Fruit fly (Drosophila melanogaster) whole organism, wandering third instar larva: ENCODE results near the gene CG5880.
A peak's percentile ranks its signal among the peaks of the same experiment; 100 is the strongest.

Experiments used
- Abd-B ChIP-seq: fragments of >200 bp; optimal IDR thresholded peaks from 2 replicates; lab custom pipeline; 2017; ENCODE audit warnings: missing biosample characterization, missing genetic modification characterization
- CG32264 ChIP-seq: fragments of 200-800 bp; sonication (Bioruptor generic); optimal IDR thresholded peaks from 2 replicates; lab custom pipeline; 2016; ENCODE audit warnings: missing biosample characterization, missing genetic modification characterization
- CG9705 ChIP-seq: fragments of 200-800 bp; sonication (Bioruptor generic); optimal IDR thresholded peaks from 2 replicates; lab custom pipeline; 2018; ENCODE audit warnings: missing biosample characterization, mild to moderate bottlenecking, missing genetic modification characterization
- CrebA ChIP-seq: fragments of 200-800 bp; sonication (Bioruptor generic); optimal IDR thresholded peaks from 2 replicates; lab custom pipeline; 2016; ENCODE audit warnings: missing biosample characterization, mild to moderate bottlenecking, missing genetic modification characterization, borderline replicate concordance
- Dfd ChIP-seq: fragments of >200 bp; optimal IDR thresholded peaks from 2 replicates; lab custom pipeline; 2017; ENCODE audit warnings: missing biosample characterization, missing genetic modification characterization
- Dif ChIP-seq: fragments of 200-275, 200-300 bp; sonication (Bioruptor generic); optimal IDR thresholded peaks from 2 replicates; lab custom pipeline; 2018; ENCODE audit warnings: missing biosample characterization, missing genetic modification characterization; ENCODE audit not compliant: partially characterized antibody
- GATAd ChIP-seq: sonication (Bioruptor generic); optimal IDR thresholded peaks from 2 replicates; lab custom pipeline; 2016; ENCODE audit warnings: missing biosample characterization, missing genetic modification characterization
- HLH106 ChIP-seq: fragments of 200-800 bp; optimal IDR thresholded peaks from 3 replicates; lab custom pipeline; 2019; ENCODE audit warnings: missing biosample characterization, mild to moderate bottlenecking, missing genetic modification characterization, moderate library complexity
- Hnf4 ChIP-seq: fragments of 200-800 bp; sonication (Bioruptor generic); optimal IDR thresholded peaks from 2 replicates; lab custom pipeline; 2016; ENCODE audit warnings: missing biosample characterization, mild to moderate bottlenecking, missing genetic modification characterization
- Hr78 ChIP-seq: fragments of >200 bp; optimal IDR thresholded peaks from 2 replicates; lab custom pipeline; 2017; ENCODE audit warnings: missing biosample characterization, missing genetic modification characterization
- Hr83 ChIP-seq: fragments of 200-300 bp; sonication (Bioruptor generic); optimal IDR thresholded peaks from 2 replicates; lab custom pipeline; 2016; ENCODE audit warnings: missing biosample characterization, mild to moderate bottlenecking, missing genetic modification characterization, moderate library complexity; ENCODE audit not compliant: poor library complexity, severe bottlenecking
- Jra ChIP-seq: sonication (Bioruptor generic); optimal IDR thresholded peaks from 2 replicates; lab custom pipeline; 2016; ENCODE audit warnings: missing biosample characterization, missing genetic modification characterization
- Mio ChIP-seq: sonication (Bioruptor generic); optimal IDR thresholded peaks from 2 replicates; lab custom pipeline; 2016; ENCODE audit warnings: missing biosample characterization, missing genetic modification characterization
- Myc ChIP-seq: fragments of >200 bp; optimal IDR thresholded peaks from 2 replicates; lab custom pipeline; 2017
- N ChIP-seq: fragments of >200 bp; optimal IDR thresholded peaks from 2 replicates; lab custom pipeline; 2018; ENCODE audit warnings: missing biosample characterization, missing external identifiers, missing genetic modification characterization
- OdsH ChIP-seq: fragments of 200-800 bp; sonication (Bioruptor generic); optimal IDR thresholded peaks from 2 replicates; lab custom pipeline; 2016; ENCODE audit warnings: missing biosample characterization, mild to moderate bottlenecking, missing genetic modification characterization
- Rel ChIP-seq, 2 experiments: fragments of 200-800 bp; sonication (Bioruptor generic) in 1 of 2; optimal IDR thresholded peaks; 2 replicates in 1 of 2; 3 replicates in 1 of 2; lab custom pipeline; 2016 to 2019; ENCODE audit warnings: mild to moderate bottlenecking in 2 of 2, missing biosample characterization in 2 of 2, missing genetic modification characterization in 2 of 2, moderate library complexity in 1 of 2
- Sp1 ChIP-seq: fragments of 200-800 bp; sonication (Bioruptor generic); optimal IDR thresholded peaks from 3 replicates; lab custom pipeline; 2019; ENCODE audit warnings: missing biosample characterization, mild to moderate bottlenecking, missing genetic modification characterization, moderate library complexity
- Vsx2 ChIP-seq: fragments of 200-300, 225-300 bp; sonication (Bioruptor generic); optimal IDR thresholded peaks from 2 replicates; lab custom pipeline; 2018; ENCODE audit warnings: missing biosample characterization, missing genetic modification characterization; ENCODE audit not compliant: partially characterized antibody
- br ChIP-seq: fragments of 200-800 bp; sonication (Bioruptor generic); optimal IDR thresholded peaks from 2 replicates; lab custom pipeline; 2016; ENCODE audit warnings: missing biosample characterization, missing genetic modification characterization
- brk ChIP-seq: fragments of 200-800 bp; sonication (Bioruptor generic); optimal IDR thresholded peaks from 2 replicates; lab custom pipeline; 2016; ENCODE audit warnings: missing biosample characterization, mild to moderate bottlenecking, missing genetic modification characterization
- dl ChIP-seq, 2 experiments: fragments of 175-275, 200-275 bp in 1 of 2; fragments of 200-275 bp in 1 of 2; sonication (Bioruptor generic); optimal IDR thresholded peaks; lab custom pipeline; 2018; ENCODE audit warnings: mild to moderate bottlenecking in 2 of 2, missing biosample characterization in 2 of 2, missing genetic modification characterization in 2 of 2, moderate library complexity in 2 of 2; ENCODE audit not compliant: partially characterized antibody in 2 of 2, insufficient read depth in 1 of 2
- dmrt93B ChIP-seq: fragments of 200-800 bp; sonication (Bioruptor generic); optimal IDR thresholded peaks from 2 replicates; lab custom pipeline; 2018; ENCODE audit warnings: missing biosample characterization, mild to moderate bottlenecking, missing genetic modification characterization
- dsf ChIP-seq: sonication (Bioruptor generic); optimal IDR thresholded peaks from 2 replicates; lab custom pipeline; 2016; ENCODE audit warnings: missing biosample characterization, missing genetic modification characterization, borderline replicate concordance
- ey ChIP-seq: fragments of 200-800 bp; sonication (Bioruptor generic); optimal IDR thresholded peaks from 2 replicates; lab custom pipeline; 2016; ENCODE audit warnings: missing biosample characterization, missing genetic modification characterization
- foxo ChIP-seq, 2 experiments: fragments of 200-800 bp; sonication (Bioruptor generic); optimal IDR thresholded peaks; 2 replicates in 1 of 2; 3 replicates in 1 of 2; lab custom pipeline; 2016 to 2017; ENCODE audit warnings: missing biosample characterization in 2 of 2, missing genetic modification characterization in 2 of 2
- fru ChIP-seq: fragments of 200-800 bp; sonication (Bioruptor generic); optimal IDR thresholded peaks from 3 replicates; lab custom pipeline; 2016; ENCODE audit warnings: missing biosample characterization, mild to moderate bottlenecking, missing genetic modification characterization
- h ChIP-seq: fragments of 200-800 bp; sonication (Bioruptor generic); optimal IDR thresholded peaks from 3 replicates; lab custom pipeline; 2016; ENCODE audit warnings: missing biosample characterization, mild to moderate bottlenecking, missing genetic modification characterization
- lola ChIP-seq: fragments of >200 bp; optimal IDR thresholded peaks from 2 replicates; lab custom pipeline; 2017; ENCODE audit warnings: missing biosample characterization, missing genetic modification characterization
- pan ChIP-seq: fragments of >200 bp; optimal IDR thresholded peaks from 2 replicates; lab custom pipeline; 2017
- psq ChIP-seq: fragments of 200-800 bp; sonication (Bioruptor generic); optimal IDR thresholded peaks from 3 replicates; lab custom pipeline; 2017; ENCODE audit warnings: missing biosample characterization, mild to moderate bottlenecking, missing genetic modification characterization, moderate library complexity
- rgr ChIP-seq: fragments of 200-800 bp; sonication (Bioruptor generic); optimal IDR thresholded peaks from 3 replicates; lab custom pipeline; 2016; ENCODE audit warnings: missing biosample characterization, mild to moderate bottlenecking, missing genetic modification characterization
- sage ChIP-seq: fragments of 200-800 bp; sonication (Bioruptor generic); optimal IDR thresholded peaks from 2 replicates; lab custom pipeline; 2016; ENCODE audit warnings: missing biosample characterization, mild to moderate bottlenecking, missing genetic modification characterization
- sv ChIP-seq: fragments of 200-800 bp; sonication (Bioruptor generic); optimal IDR thresholded peaks from 3 replicates; lab custom pipeline; 2016; ENCODE audit warnings: missing biosample characterization, missing genetic modification characterization
- tai ChIP-seq: sonication (Bioruptor generic); optimal IDR thresholded peaks from 2 replicates; lab custom pipeline; 2016; ENCODE audit warnings: missing biosample characterization, missing genetic modification characterization
- usp ChIP-seq: fragments of >200 bp; optimal IDR thresholded peaks from 2 replicates; lab custom pipeline; 2017; ENCODE audit warnings: missing biosample characterization, missing genetic modification characterization
- woc ChIP-seq: sonication (Bioruptor generic); optimal IDR thresholded peaks from 2 replicates; lab custom pipeline; 2016; ENCODE audit warnings: missing biosample characterization, mild to moderate bottlenecking, missing genetic modification characterization

Gene CG5880

DNA sequence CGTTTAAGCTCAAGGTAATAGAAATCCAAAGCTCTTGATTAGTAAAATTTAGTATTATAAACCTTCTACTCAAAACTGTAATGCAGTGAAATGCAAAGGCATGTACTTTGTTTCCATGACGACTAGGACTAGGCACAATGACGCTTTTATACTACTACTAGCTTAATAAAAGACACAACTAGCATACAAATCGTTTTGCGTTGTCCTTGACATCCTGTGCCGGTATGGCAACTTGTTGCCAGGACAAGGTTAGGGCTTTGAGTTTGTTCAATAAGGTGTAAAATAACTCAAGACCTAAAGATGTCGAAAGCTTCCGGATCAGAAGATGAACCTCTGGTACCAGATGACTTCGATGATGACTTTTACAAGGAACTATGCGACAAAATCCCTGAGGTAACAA is 1.8 kb downstream of the CG5880 start, which contains the start of gene CG5882:
TSS of gene CG5882 (plus strand) at position 301 of the 400 bp plus-strand sequence.
- TF ChIP-seq pan (lab: Kevin White, UChicago) (no peak), lola (GFP tag; lab: Kevin White, UChicago) (no peak), Vsx2 (no peak), dmrt93B (no peak)

DNA sequence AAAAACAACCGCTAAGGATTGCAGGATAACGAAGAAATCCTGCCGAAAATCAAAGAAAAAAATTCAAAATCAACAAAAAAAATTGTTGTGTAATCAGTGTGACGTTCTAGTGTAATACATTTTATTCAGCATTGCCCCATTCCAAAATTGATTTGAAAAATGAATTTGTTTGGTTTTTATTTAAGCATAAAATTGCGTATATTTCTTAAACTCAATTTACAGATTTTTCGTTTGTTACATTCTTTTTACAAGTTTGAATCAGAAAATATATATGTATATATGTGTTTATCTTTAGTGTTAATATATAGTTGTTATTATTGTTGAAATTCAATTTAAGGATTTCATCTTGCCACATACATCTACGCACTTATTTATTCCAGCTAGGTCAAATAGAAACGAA is 8.0 kb downstream of the CG5880 start, which contains the start of gene CG6059:
TSS of gene CG6059 (minus strand) at position 101 of the 400 bp plus-strand sequence.
- TF ChIP-seq Mio (GFP tag; lab: Kevin White, UChicago) (no peak), dmrt93B (no peak), fru (GFP tag; lab: Kevin White, UChicago) (no peak), CG9705 (GFP tag; lab: Kevin White, UChicago) (no peak), h (GFP tag; lab: Kevin White, UChicago) (no peak), br (GFP tag; lab: Kevin White, UChicago) (no peak), Dif (GFP tag; lab: Kevin White, UChicago) (no peak), GATAd (GFP tag; lab: Kevin White, UChicago) (no peak), ey (GFP tag; lab: Kevin White, UChicago) (no peak), CrebA (GFP tag; lab: Kevin White, UChicago) (no peak), Vsx2 (no peak), psq (GFP tag; lab: Kevin White, UChicago) (no peak), Jra (GFP tag; lab: Kevin White, UChicago) (no peak), Hnf4 (GFP tag; lab: Kevin White, UChicago) (no peak)

- TF ChIP-seq br (GFP tag; lab: Kevin White, UChicago) (no peak), tai (GFP tag; lab: Kevin White, UChicago) (no peak), h (GFP tag; lab: Kevin White, UChicago) (peak; percentile 17), Rel (GFP tag; optimal IDR thresholded peaks at IDR 0.05; lab: Kevin White, UChicago) (no peak), Rel (tag; optimal IDR thresholded peaks at IDR 0.05; lab: Kevin White, UChicago) (peak; percentile 25), pan (lab: Kevin White, UChicago) (no peak)
Observed at dm6 chr3R:27128723-27129122, 12.2 kb downstream of the CG5880 start.

- TF ChIP-seq lola (GFP tag; lab: Kevin White, UChicago) (no peak), Dif (GFP tag; lab: Kevin White, UChicago) (peak; percentile 23), pan (lab: Kevin White, UChicago) (no peak), dmrt93B (peak; percentile 29), Hnf4 (GFP tag; lab: Kevin White, UChicago) (peak; percentile 31), woc (GFP tag; lab: Kevin White, UChicago) (peak; percentile 62), CrebA (GFP tag; lab: Kevin White, UChicago) (no peak), Dfd (no peak), h (GFP tag; lab: Kevin White, UChicago) (peak; percentile 79), dl (GFP tag; optimal IDR thresholded peaks at IDR 0.05; lab: Kevin White, UChicago; ENCODE audit: insufficient read depth in 1 of 2, partially characterized antibody in 2 of 2) (no peak), Abd-B (GFP tag; lab: Kevin White, UChicago) (no peak), HLH106 (tag; lab: Kevin White, UChicago) (peak; percentile 66), rgr (GFP tag; lab: Kevin White, UChicago) (peak; percentile 64), Myc (no peak), br (GFP tag; lab: Kevin White, UChicago) (peak; percentile 61), OdsH (peak; percentile 60), Sp1 (peak; percentile 60), Jra (GFP tag; lab: Kevin White, UChicago) (peak; percentile 66), Hr83 (peak; percentile 82), Mio (GFP tag; lab: Kevin White, UChicago) (no peak), Vsx2 (peak; percentile 30), usp (GFP tag; lab: Kevin White, UChicago) (no peak), fru (GFP tag; lab: Kevin White, UChicago) (peak; percentile 75), psq (GFP tag; lab: Kevin White, UChicago) (peak; percentile 73), Rel (GFP tag; optimal IDR thresholded peaks at IDR 0.05; lab: Kevin White, UChicago) (peak; percentile 82), Rel (tag; optimal IDR thresholded peaks at IDR 0.05; lab: Kevin White, UChicago) (peak; percentile 62), sv (GFP tag; lab: Kevin White, UChicago) (no peak), Hr78 (GFP tag; lab: Kevin White, UChicago) (no peak), sage (GFP tag; lab: Kevin White, UChicago) (peak; percentile 2), ey (GFP tag; lab: Kevin White, UChicago) (peak; percentile 65), CG32264 (GFP tag; lab: Kevin White, UChicago) (peak; percentile 16), foxo (GFP tag; optimal IDR thresholded peaks at IDR 0.05; lab: Kevin White, UChicago) (peak in 1 of 2 experiments; percentile 75), dsf (GFP tag; lab: Kevin White, UChicago) (no peak), CG9705 (GFP tag; lab: Kevin White, UChicago) (no peak), tai (GFP tag; lab: Kevin White, UChicago) (no peak), N (no peak), brk (GFP tag; lab: Kevin White, UChicago) (no peak), GATAd (GFP tag; lab: Kevin White, UChicago) (no peak)
Observed at dm6 chr3R:27129580-27130385, 13.2 kb downstream of the CG5880 start.
